Worm (Caenorhabditis elegans) whole organism, L1 larva: ENCODE results near the gene Y53F4B.27.

Experiments used
- ama-1 ChIP-seq: fragments of 150-350 bp; optimal IDR thresholded peaks from 2 replicates; lab custom pipeline; 2014
- ceh-82 ChIP-seq, 3 experiments: fragments of 150-350 bp in 1 of 3; sonication (generic microtip) in 2 of 3; optimal IDR thresholded peaks; 2 replicates each; lab custom pipeline; 2014 to 2017; ENCODE audit warnings: missing biosample characterization in 3 of 3, missing genetic modification characterization in 3 of 3
- ces-1 ChIP-seq: fragments of 150-350 bp; optimal IDR thresholded peaks from 2 replicates; lab custom pipeline; 2014; ENCODE audit warnings: missing biosample characterization, missing genetic modification reagents, missing genetic modification characterization
- egl-27 ChIP-seq, 2 experiments: fragments of 150-350 bp in 1 of 2; sonication (generic microtip); optimal IDR thresholded peaks; 3 replicates each; lab custom pipeline; 2017 to 2018; ENCODE audit warnings: missing biosample characterization in 2 of 2, missing genetic modification characterization in 2 of 2, missing genetic modification reagents in 2 of 2
- hlh-17 ChIP-seq: fragments of 200-800 bp; sonication (Bioruptor generic); optimal IDR thresholded peaks from 2 replicates; lab custom pipeline; 2018; ENCODE audit warnings: missing genetic modification characterization, mild to moderate bottlenecking, missing compliant biosample characterization, moderate library complexity, borderline replicate concordance
- lin-13 ChIP-seq: fragments of 150-350 bp; optimal IDR thresholded peaks from 2 replicates; lab custom pipeline; 2014; ENCODE audit warnings: missing biosample characterization, missing genetic modification reagents, missing genetic modification characterization
- nhr-237 ChIP-seq: fragments of 150-350 bp; optimal IDR thresholded peaks from 2 replicates; lab custom pipeline; 2014; ENCODE audit warnings: missing biosample characterization, missing genetic modification characterization
- tbx-2 ChIP-seq: sonication (generic microtip); optimal IDR thresholded peaks from 2 replicates; lab custom pipeline; 2016; ENCODE audit warnings: missing genetic modification characterization, missing compliant biosample characterization
- ztf-4 ChIP-seq: fragments of 150-350 bp; optimal IDR thresholded peaks from 2 replicates; lab custom pipeline; 2014; ENCODE audit warnings: missing biosample characterization, missing genetic modification characterization

ce11 chrII:15148442-15148841 lies 2.7 kb downstream of the Y53F4B.27 start:
- TF ChIP-seq ztf-4 (tag; lab: Kevin White, UChicago): no peak
- TF ChIP-seq ceh-82 (tag; optimal IDR thresholded peaks at IDR 0.05; lab: Kevin White, UChicago): no peak
- no peak for TF ChIP-seq lin-13 (GFP tag; lab: Kevin White, UChicago)
- TF ChIP-seq egl-27 (tag; optimal IDR thresholded peaks at IDR 0.05; lab: Kevin White, UChicago): no peak
- TF ChIP-seq nhr-237: no peak
- TF ChIP-seq ces-1 (GFP tag; lab: Kevin White, UChicago): no peak
- no peak for TF ChIP-seq hlh-17 (GFP tag; lab: Kevin White, UChicago)
- no peak for TF ChIP-seq tbx-2
- TF ChIP-seq ama-1 (lab: Kevin White, UChicago): no peak
